Fruit fly (Drosophila melanogaster) S2 (cell line): Measurements from ENCODE around the gene Or82a.

Experiments
- CG8478 ChIP-seq: fragments of >200 bp; optimal IDR thresholded peaks from 2 replicates; lab custom pipeline; 2018
- CTCF ChIP-seq, 2 experiments: fragments of >200 bp; optimal IDR thresholded peaks; 2 replicates each; lab custom pipeline; 2018

- no peak for TF ChIP-seq CTCF (optimal IDR thresholded peaks at IDR 0.05; lab: Kevin White, UChicago)
- no peak for TF ChIP-seq CG8478 (lab: Kevin White, UChicago)
Measured at dm6 chr3R:4236534-4236933, 20.2 kb upstream of the Or82a start.
